Worm (Caenorhabditis elegans) whole organism, L2 larva: Measurements from ENCODE around the gene nhr-218.

Experiments
- R02D3.7 ChIP-seq: fragments of 150-350 bp; optimal IDR thresholded peaks from 2 replicates; lab custom pipeline; 2014; ENCODE audit warnings: missing biosample characterization, missing genetic modification characterization
- Y55F3AM.14 ChIP-seq: fragments of 200-800 bp; sonication (Bioruptor generic); optimal IDR thresholded peaks from 2 replicates; lab custom pipeline; 2018; ENCODE audit warnings: mild to moderate bottlenecking, missing genetic modification characterization, missing compliant biosample characterization
- ZK546.5 ChIP-seq: sonication (generic microtip); optimal IDR thresholded peaks from 2 replicates; lab custom pipeline; 2017; ENCODE audit warnings: missing biosample characterization, missing genetic modification characterization
- alr-1 ChIP-seq: fragments of 150-350 bp; optimal IDR thresholded peaks from 2 replicates; lab custom pipeline; 2014; ENCODE audit warnings: missing biosample characterization, missing genetic modification characterization
- aly-2 ChIP-seq: fragments of 150-350 bp; optimal IDR thresholded peaks from 2 replicates; lab custom pipeline; 2014; ENCODE audit warnings: missing biosample characterization, missing genetic modification characterization
- blmp-1 ChIP-seq: sonication (generic microtip); optimal IDR thresholded peaks from 2 replicates; lab custom pipeline; 2017; ENCODE audit warnings: missing genetic modification characterization, mild to moderate bottlenecking, missing compliant biosample characterization, antibody characterized with exemption, moderate library complexity; ENCODE audit not compliant: insufficient read depth
- ceh-16 ChIP-seq: fragments of 150-350 bp; optimal IDR thresholded peaks from 2 replicates; lab custom pipeline; 2014; ENCODE audit warnings: missing biosample characterization, missing genetic modification characterization
- ceh-82 ChIP-seq: fragments of 150-350 bp; optimal IDR thresholded peaks from 2 replicates; lab custom pipeline; 2014; ENCODE audit warnings: missing biosample characterization, missing genetic modification characterization
- crh-2 ChIP-seq: sonication (generic microtip); optimal IDR thresholded peaks from 2 replicates; lab custom pipeline; 2017; ENCODE audit warnings: missing biosample characterization, missing genetic modification characterization
- dmd-4 ChIP-seq: sonication (generic microtip); optimal IDR thresholded peaks from 2 replicates; lab custom pipeline; 2017; ENCODE audit warnings: missing biosample characterization, missing genetic modification characterization
- egl-27 ChIP-seq: sonication (generic microtip); optimal IDR thresholded peaks from 3 replicates; lab custom pipeline; 2017; ENCODE audit warnings: missing biosample characterization, missing genetic modification reagents, missing genetic modification characterization
- elt-1 ChIP-seq: fragments of 150-350 bp; optimal IDR thresholded peaks from 2 replicates; lab custom pipeline; 2014; ENCODE audit warnings: missing biosample characterization, missing genetic modification characterization
- fos-1 ChIP-seq: fragments of 150-350 bp; optimal IDR thresholded peaks from 2 replicates; lab custom pipeline; 2014; ENCODE audit warnings: missing biosample characterization, missing genetic modification characterization
- gmeb-1 ChIP-seq: fragments of 150-350 bp; optimal IDR thresholded peaks from 2 replicates; lab custom pipeline; 2014; ENCODE audit warnings: missing biosample characterization, missing genetic modification characterization
- lin-11 ChIP-seq: fragments of 150-350 bp; sonication (generic microtip); optimal IDR thresholded peaks from 2 replicates; lab custom pipeline; 2014; ENCODE audit warnings: missing biosample characterization, missing genetic modification characterization, inconsistent platforms, mixed read lengths
- lin-13 ChIP-seq: fragments of 150-350 bp; optimal IDR thresholded peaks from 2 replicates; lab custom pipeline; 2014; ENCODE audit warnings: missing biosample characterization, missing genetic modification reagents, missing genetic modification characterization
- lsy-2 ChIP-seq, 2 experiments: fragments of 150-350 bp in 1 of 2; sonication (generic microtip) in 1 of 2; optimal IDR thresholded peaks; 2 replicates each; lab custom pipeline; 2014 to 2017; ENCODE audit warnings: missing biosample characterization in 2 of 2, missing genetic modification characterization in 2 of 2
- mab-5 ChIP-seq: fragments of 150-350 bp; optimal IDR thresholded peaks from 2 replicates; lab custom pipeline; 2014; ENCODE audit warnings: missing biosample characterization, missing genetic modification characterization
- mbf-1 ChIP-seq: sonication (generic microtip); optimal IDR thresholded peaks from 2 replicates; lab custom pipeline; 2017; ENCODE audit warnings: missing biosample characterization, missing genetic modification characterization
- mdl-1 ChIP-seq, 2 experiments: fragments of 150-350 bp in 1 of 2; sonication (generic microtip) in 1 of 2; optimal IDR thresholded peaks; 2 replicates each; lab custom pipeline; 2017; ENCODE audit warnings: missing biosample characterization in 2 of 2, missing genetic modification characterization in 2 of 2
- nhr-12 ChIP-seq: fragments of 150-350 bp; optimal IDR thresholded peaks from 2 replicates; lab custom pipeline; 2014; ENCODE audit warnings: missing biosample characterization, missing genetic modification characterization
- nhr-129 ChIP-seq: fragments of 150-350 bp; optimal IDR thresholded peaks from 2 replicates; lab custom pipeline; 2014; ENCODE audit warnings: missing biosample characterization, missing genetic modification characterization
- nhr-21 ChIP-seq: fragments of 150-350 bp; optimal IDR thresholded peaks from 2 replicates; lab custom pipeline; 2014; ENCODE audit warnings: missing biosample characterization, missing genetic modification characterization
- nhr-23 ChIP-seq: fragments of 150-350 bp; optimal IDR thresholded peaks from 2 replicates; lab custom pipeline; 2014; ENCODE audit warnings: missing biosample characterization, missing genetic modification reagents, missing genetic modification characterization
- nhr-237 ChIP-seq: fragments of 150-350 bp; optimal IDR thresholded peaks from 2 replicates; lab custom pipeline; 2014; ENCODE audit warnings: missing biosample characterization, missing genetic modification characterization
- nhr-77 ChIP-seq: fragments of 150-350 bp; optimal IDR thresholded peaks from 2 replicates; lab custom pipeline; 2014; ENCODE audit warnings: missing biosample characterization, missing genetic modification characterization
- sem-4 ChIP-seq: fragments of 150-350 bp; optimal IDR thresholded peaks from 2 replicates; lab custom pipeline; 2014; ENCODE audit warnings: missing biosample characterization, missing genetic modification reagents, missing genetic modification characterization
- skn-1 ChIP-seq: sonication (generic microtip); optimal IDR thresholded peaks from 2 replicates; lab custom pipeline; 2017; ENCODE audit warnings: missing biosample characterization, missing genetic modification characterization
- sma-3 ChIP-seq: sonication (generic microtip); optimal IDR thresholded peaks from 2 replicates; lab custom pipeline; 2016; ENCODE audit warnings: missing genetic modification reagents, missing genetic modification characterization, missing compliant biosample characterization
- sma-9 ChIP-seq, 2 experiments: fragments of 150-350 bp in 1 of 2; sonication (generic microtip) in 1 of 2; optimal IDR thresholded peaks; 2 replicates each; lab custom pipeline; 2014 to 2016; ENCODE audit warnings: missing genetic modification characterization in 2 of 2, mild to moderate bottlenecking in 1 of 2, missing biosample characterization in 1 of 2, missing compliant biosample characterization in 1 of 2, missing genetic modification reagents in 1 of 2, moderate library complexity in 1 of 2
- snpc-4 ChIP-seq: fragments of 150-350 bp; optimal IDR thresholded peaks from 2 replicates; lab custom pipeline; 2014; ENCODE audit warnings: missing biosample characterization, missing genetic modification characterization
- unc-39 ChIP-seq: fragments of 150-350 bp; optimal IDR thresholded peaks from 2 replicates; lab custom pipeline; 2014; ENCODE audit warnings: missing biosample characterization, missing genetic modification characterization
- unc-62 ChIP-seq: fragments of 150-350 bp; optimal IDR thresholded peaks from 2 replicates; lab custom pipeline; 2014; ENCODE audit warnings: missing biosample characterization, missing genetic modification reagents, missing genetic modification characterization
- zag-1 ChIP-seq: fragments of 150-350 bp; optimal IDR thresholded peaks from 2 replicates; lab custom pipeline; 2014; ENCODE audit warnings: missing biosample characterization, missing genetic modification characterization
- ztf-1 ChIP-seq: fragments of 200-800 bp; sonication (Bioruptor generic); conservative IDR thresholded peaks from 2 replicates; pipeline ENCODE4 v1.3.6; 2022; ENCODE audit warnings: missing genetic modification characterization, missing compliant biosample characterization
- ztf-11 ChIP-seq: sonication (generic microtip); optimal IDR thresholded peaks from 2 replicates; lab custom pipeline; 2017; ENCODE audit warnings: missing biosample characterization, missing genetic modification characterization

The nhr-218 gene

ce11 chrV:16226581-16226980, 31.7 kb upstream of the nhr-218 start, which contains the start of gene F11A5.13:
Gene F11A5.13, minus strand, starts transcription at chrV:16226681.
- no peak for TF ChIP-seq aly-2 (tag; lab: Kevin White, UChicago)
- TF ChIP-seq mbf-1 (tag; lab: Kevin White, UChicago) = no peak
- TF ChIP-seq nhr-12 (tag; lab: Kevin White, UChicago) = no peak
- no peak for TF ChIP-seq nhr-21 (tag; lab: Kevin White, UChicago)
- no peak for TF ChIP-seq crh-2 (tag; lab: Kevin White, UChicago)
- no peak for TF ChIP-seq egl-27 (tag; lab: Kevin White, UChicago)
- no peak for TF ChIP-seq mdl-1 (tag; optimal IDR thresholded peaks at IDR 0.05; lab: Kevin White, UChicago)
- no peak for TF ChIP-seq elt-1 (tag; lab: Kevin White, UChicago)

- no peak for TF ChIP-seq ztf-1 (GFP tag; lab: Robert Waterston, UW)
- TF ChIP-seq nhr-23 (tag; lab: Kevin White, UChicago) = no peak
- no peak for TF ChIP-seq blmp-1 (tag; lab: Kevin White, UChicago)
- TF ChIP-seq ceh-16 (tag; lab: Kevin White, UChicago) = no peak
- TF ChIP-seq lsy-2 (tag; optimal IDR thresholded peaks at IDR 0.05; lab: Kevin White, UChicago) = no peak
- no peak for TF ChIP-seq R02D3.7 (tag; lab: Kevin White, UChicago)
- no peak for TF ChIP-seq lin-13 (GFP tag; lab: Kevin White, UChicago)
- no peak for TF ChIP-seq ztf-11
- TF ChIP-seq nhr-237 (tag; lab: Kevin White, UChicago) = no peak
- TF ChIP-seq lin-11 (tag; lab: Kevin White, UChicago) = no peak
- TF ChIP-seq alr-1 (tag; lab: Kevin White, UChicago) = no peak
- no peak for TF ChIP-seq zag-1
Measured at ce11 chrV:16229439-16229838, 28.8 kb upstream of the nhr-218 start.

DNA sequence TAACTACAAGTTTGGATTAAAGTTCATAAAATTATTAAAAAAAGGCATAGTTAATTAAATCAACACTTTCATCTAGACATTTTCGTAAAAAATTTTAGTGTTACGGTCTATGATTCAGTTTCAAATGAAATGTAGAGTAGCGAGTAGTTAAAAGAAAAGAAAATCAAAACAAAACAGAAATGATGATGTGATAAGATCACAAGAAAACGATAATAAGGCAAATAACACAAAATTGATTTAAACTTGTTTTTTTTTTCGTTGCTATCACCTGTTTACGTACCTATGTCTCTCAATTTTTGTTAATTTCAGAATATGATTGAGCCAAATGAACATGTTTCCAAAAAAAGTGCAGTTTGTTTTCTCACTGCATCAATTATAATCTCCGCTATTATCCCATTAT, 28.3 kb upstream of the nhr-218 start, which contains the start of the genes F21H7.2 and F21H7.12:
TSS of gene F21H7.2 (minus strand) at position 101 of the 400 bp plus-strand sequence.
TSS of gene F21H7.12 (plus strand) at position 270 of the 400 bp plus-strand sequence.
- TF ChIP-seq ceh-82 (tag; lab: Kevin White, UChicago) (no peak), nhr-77 (tag; lab: Kevin White, UChicago) (no peak), lin-13 (GFP tag; lab: Kevin White, UChicago) (no peak), ceh-16 (tag; lab: Kevin White, UChicago) (no peak), sma-9 (GFP tag; optimal IDR thresholded peaks at IDR 0.05; lab: Kevin White, UChicago) (no peak), sma-9 (tag; optimal IDR thresholded peaks at IDR 0.05; lab: Kevin White, UChicago) (no peak), unc-39 (no peak), crh-2 (tag; lab: Kevin White, UChicago) (no peak), ZK546.5 (no peak), dmd-4 (tag; lab: Kevin White, UChicago) (no peak)
- TF ChIP-seq, all 48 proteins: peak for 0

ce11 chrV:16232180-16232579, 26.1 kb upstream of the nhr-218 start, which contains the start of gene gst-22:
Gene gst-22, minus strand, starts transcription at chrV:16232282.
- TF ChIP-seq sma-9 (GFP tag; optimal IDR thresholded peaks at IDR 0.05; lab: Kevin White, UChicago) = peak; percentile 56
- TF ChIP-seq sma-9 (tag; optimal IDR thresholded peaks at IDR 0.05; lab: Kevin White, UChicago) = no peak
- peak; percentile 5 for TF ChIP-seq gmeb-1 (tag; lab: Kevin White, UChicago)
- no peak for TF ChIP-seq dmd-4 (tag; lab: Kevin White, UChicago)
- peak; percentile 99 for TF ChIP-seq fos-1 (tag; lab: Kevin White, UChicago)
- no peak for TF ChIP-seq unc-39
- peak; percentile 10 for TF ChIP-seq skn-1 (tag; lab: Kevin White, UChicago)
- TF ChIP-seq nhr-12 (tag; lab: Kevin White, UChicago) = no peak
- TF ChIP-seq, all 48 proteins: peak for 4

- TF ChIP-seq zag-1 = no peak
- no peak for TF ChIP-seq mab-5 (tag; lab: Kevin White, UChicago)
- no peak for TF ChIP-seq unc-39
- no peak for TF ChIP-seq mbf-1 (tag; lab: Kevin White, UChicago)
- TF ChIP-seq sma-3 = no peak
- TF ChIP-seq sem-4 (tag; lab: Kevin White, UChicago) = no peak
- no peak for TF ChIP-seq lsy-2 (tag; optimal IDR thresholded peaks at IDR 0.05; lab: Kevin White, UChicago)
- TF ChIP-seq lin-13 (GFP tag; lab: Kevin White, UChicago) = no peak
- no peak for TF ChIP-seq unc-62 (GFP tag; lab: Kevin White, UChicago)
- no peak for TF ChIP-seq aly-2 (tag; lab: Kevin White, UChicago)
- TF ChIP-seq Y55F3AM.14 (GFP tag; lab: Kevin White, UChicago) = no peak
- no peak for TF ChIP-seq ceh-82 (tag; lab: Kevin White, UChicago)
- TF ChIP-seq snpc-4 (tag; lab: Kevin White, UChicago) = no peak
- no peak for TF ChIP-seq mdl-1 (tag; optimal IDR thresholded peaks at IDR 0.05; lab: Kevin White, UChicago)
- no peak for TF ChIP-seq elt-1 (tag; lab: Kevin White, UChicago)
- no peak for TF ChIP-seq nhr-129
- TF ChIP-seq, all 48 proteins: peak for 0
Measured at ce11 chrV:16233624-16234023, 24.6 kb upstream of the nhr-218 start, which contains the start of gene clec-233. Gene clec-233, plus strand, starts transcription at chrV:16233924.
